Fruit fly (Drosophila melanogaster) Kc167 (cell line): ENCODE data around the gene CG43181.

Experiments used
- Myc ChIP-seq: fragments of >200 bp; optimal IDR thresholded peaks from 2 replicates; lab custom pipeline; 2017; ENCODE audit warnings: missing external identifiers
- h ChIP-seq: fragments of >200 bp; optimal IDR thresholded peaks from 3 replicates; lab custom pipeline; 2018; ENCODE audit warnings: missing external identifiers
- psq ChIP-seq: fragments of >200 bp; optimal IDR thresholded peaks from 2 replicates; lab custom pipeline; 2017; ENCODE audit warnings: missing external identifiers
- ttk ChIP-seq: sonication (Bioruptor generic); optimal IDR thresholded peaks from 2 replicates; lab custom pipeline; 2017; ENCODE audit warnings: missing external identifiers

DNA sequence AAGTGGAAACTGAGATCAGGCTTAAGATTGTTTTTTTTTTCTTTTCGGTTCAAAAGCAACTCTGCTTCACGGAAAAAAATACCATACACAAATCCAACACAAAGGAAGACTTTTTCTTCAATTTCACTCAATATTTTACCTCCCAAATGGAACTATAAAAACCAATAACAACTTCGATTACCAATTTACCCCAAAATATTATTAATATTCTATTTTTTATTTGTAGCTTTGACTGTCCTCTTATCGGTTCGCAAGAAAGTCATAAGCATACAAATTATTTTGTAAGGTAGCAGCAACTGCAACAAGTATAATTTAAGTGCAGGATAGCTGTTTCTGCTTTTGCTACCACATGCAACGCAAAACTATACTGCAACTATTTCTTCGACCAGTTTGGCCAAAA is 16.4 kb upstream of the CG43181 start:
- TF ChIP-seq psq (no peak), ttk (lab: Kevin White, UChicago) (no peak), Myc (lab: Kevin White, UChicago) (no peak), h (lab: Kevin White, UChicago) (no peak)
